Worm (Caenorhabditis elegans): ENCODE data around the gene C25F9.12.

- TF ChIP-seq ztf-11 (tag; optimal IDR thresholded peaks at IDR 0.05): no peak
- TF ChIP-seq nhr-10 (tag; optimal IDR thresholded peaks at IDR 0.05): no peak
- no peak for TF ChIP-seq fos-1 (tag; optimal IDR thresholded peaks at IDR 0.05)
- no peak for TF ChIP-seq nhr-237 (tag; optimal IDR thresholded peaks at IDR 0.05)
- no peak for TF ChIP-seq zag-1 (tag; optimal IDR thresholded peaks at IDR 0.05)
- TF ChIP-seq nhr-25 (tag; optimal IDR thresholded peaks at IDR 0.05): peak; percentile 23
- no peak for TF ChIP-seq nhr-129 (tag; optimal IDR thresholded peaks at IDR 0.05)
- TF ChIP-seq ZK546.5 (tag; optimal IDR thresholded peaks at IDR 0.05): no peak
- TF ChIP-seq lin-13 (GFP tag; optimal IDR thresholded peaks at IDR 0.05): no peak
- no peak for TF ChIP-seq lin-11 (tag; optimal IDR thresholded peaks at IDR 0.05)
- TF ChIP-seq lin-39 (tag; optimal IDR thresholded peaks at IDR 0.05): no peak
Measured at ce11 chrV:19428097-19428496, 25.3 kb upstream of the C25F9.12 start.
